Worm (Caenorhabditis elegans) whole organism, L2 larva: ENCODE results near the gene gtbp-1.

Source experiments
- ceh-82 ChIP-seq: fragments of 150-350 bp; optimal IDR thresholded peaks from 2 replicates; lab custom pipeline; 2014; ENCODE audit warnings: missing biosample characterization, missing genetic modification characterization
- zag-1 ChIP-seq: fragments of 150-350 bp; optimal IDR thresholded peaks from 2 replicates; lab custom pipeline; 2014; ENCODE audit warnings: missing biosample characterization, missing genetic modification characterization

DNA sequence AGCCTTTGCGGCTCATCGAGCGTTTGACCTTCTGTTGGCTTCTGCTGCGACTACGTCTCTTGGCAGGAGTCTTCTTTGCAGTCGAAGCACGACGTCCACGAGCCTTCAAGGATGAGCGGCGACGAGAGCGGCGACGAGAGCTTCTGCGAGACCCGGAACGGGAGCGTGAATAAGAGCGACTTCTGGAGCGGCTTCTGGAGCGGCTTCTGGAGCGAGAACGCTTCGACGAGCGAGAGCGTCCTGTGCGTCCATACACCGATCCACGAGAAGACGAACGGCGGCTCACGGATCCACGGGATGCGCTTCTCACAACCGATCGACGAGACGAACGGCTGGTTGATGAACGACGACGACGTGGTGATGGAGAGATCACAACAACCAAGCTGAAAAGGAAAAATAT, 17.9 kb downstream of the gtbp-1 start:
- TF ChIP-seq ceh-82 (no peak), zag-1 (no peak)
